Fruit fly (Drosophila melanogaster) whole organism, adult: ENCODE measurements around the gene Polr2G.

ENCODE experiments used
- CG12768 ChIP-seq: fragments of 200-800 bp; sonication (Bioruptor generic); optimal IDR thresholded peaks from 2 replicates; lab custom pipeline; 2017; ENCODE audit warnings: missing biosample characterization, missing genetic modification characterization, mild to moderate bottlenecking, moderate library complexity, missing genetic modification reagents
- kay ChIP-seq: fragments of 200-800 bp; sonication (Bioruptor generic); peaks from one replicate; lab custom pipeline; 2016; ENCODE audit warnings: missing biosample characterization, missing genetic modification characterization, borderline replicate concordance
- tj ChIP-seq: fragments of 200-800 bp; sonication (Bioruptor generic); optimal IDR thresholded peaks from 3 replicates; lab custom pipeline; 2017; ENCODE audit warnings: missing biosample characterization, mild to moderate bottlenecking, missing genetic modification characterization, moderate library complexity

dm6 chr3R:15242186-15243045, 19.4 kb upstream of the Polr2G start, which contains the start of the genes tefu and Hsc70-4:
- no peak for TF ChIP-seq CG12768 (GFP tag; lab: Kevin White, UChicago)
- peak; percentile 52 for TF ChIP-seq tj (GFP tag; lab: Kevin White, UChicago)
- TF ChIP-seq kay (GFP tag; lab: Kevin White, UChicago): no peak
